Worm (Caenorhabditis elegans) whole organism, L2 larva: Measurements from ENCODE around the gene clec-26.

Source experiments
- C34F6.9 ChIP-seq: fragments of 150-350 bp; optimal IDR thresholded peaks from 2 replicates; lab custom pipeline; 2014; ENCODE audit warnings: missing biosample characterization, missing genetic modification characterization
- F13H6.1 ChIP-seq: sonication (generic microtip); optimal IDR thresholded peaks from 2 replicates; lab custom pipeline; 2016; ENCODE audit warnings: missing genetic modification characterization, missing compliant biosample characterization
- Y55F3AM.14 ChIP-seq: fragments of 200-800 bp; sonication (Bioruptor generic); optimal IDR thresholded peaks from 2 replicates; lab custom pipeline; 2018; ENCODE audit warnings: mild to moderate bottlenecking, missing genetic modification characterization, missing compliant biosample characterization
- ZK546.5 ChIP-seq: sonication (generic microtip); optimal IDR thresholded peaks from 2 replicates; lab custom pipeline; 2017; ENCODE audit warnings: missing biosample characterization, missing genetic modification characterization
- aly-2 ChIP-seq: fragments of 150-350 bp; optimal IDR thresholded peaks from 2 replicates; lab custom pipeline; 2014; ENCODE audit warnings: missing biosample characterization, missing genetic modification characterization
- ceh-16 ChIP-seq: fragments of 150-350 bp; optimal IDR thresholded peaks from 2 replicates; lab custom pipeline; 2014; ENCODE audit warnings: missing biosample characterization, missing genetic modification characterization
- egl-27 ChIP-seq: sonication (generic microtip); optimal IDR thresholded peaks from 3 replicates; lab custom pipeline; 2017; ENCODE audit warnings: missing biosample characterization, missing genetic modification reagents, missing genetic modification characterization
- elt-1 ChIP-seq: fragments of 150-350 bp; optimal IDR thresholded peaks from 2 replicates; lab custom pipeline; 2014; ENCODE audit warnings: missing biosample characterization, missing genetic modification characterization
- elt-3 ChIP-seq: sonication (generic microtip); optimal IDR thresholded peaks from 2 replicates; lab custom pipeline; 2017; ENCODE audit warnings: missing biosample characterization, missing genetic modification characterization
- fos-1 ChIP-seq: fragments of 150-350 bp; optimal IDR thresholded peaks from 2 replicates; lab custom pipeline; 2014; ENCODE audit warnings: missing biosample characterization, missing genetic modification characterization
- gmeb-1 ChIP-seq: fragments of 150-350 bp; optimal IDR thresholded peaks from 2 replicates; lab custom pipeline; 2014; ENCODE audit warnings: missing biosample characterization, missing genetic modification characterization
- lin-13 ChIP-seq: fragments of 150-350 bp; optimal IDR thresholded peaks from 2 replicates; lab custom pipeline; 2014; ENCODE audit warnings: missing biosample characterization, missing genetic modification reagents, missing genetic modification characterization
- lin-39 ChIP-seq: fragments of 150-350 bp; optimal IDR thresholded peaks from 2 replicates; lab custom pipeline; 2014; ENCODE audit warnings: missing biosample characterization, missing genetic modification reagents, missing genetic modification characterization
- mab-5 ChIP-seq: fragments of 150-350 bp; optimal IDR thresholded peaks from 2 replicates; lab custom pipeline; 2014; ENCODE audit warnings: missing biosample characterization, missing genetic modification characterization
- mbf-1 ChIP-seq: sonication (generic microtip); optimal IDR thresholded peaks from 2 replicates; lab custom pipeline; 2017; ENCODE audit warnings: missing biosample characterization, missing genetic modification characterization
- nhr-10 ChIP-seq: sonication (generic microtip); optimal IDR thresholded peaks from 2 replicates; lab custom pipeline; 2017; ENCODE audit warnings: missing biosample characterization, missing genetic modification characterization
- nhr-129 ChIP-seq: fragments of 150-350 bp; optimal IDR thresholded peaks from 2 replicates; lab custom pipeline; 2014; ENCODE audit warnings: missing biosample characterization, missing genetic modification characterization
- nhr-21 ChIP-seq: fragments of 150-350 bp; optimal IDR thresholded peaks from 2 replicates; lab custom pipeline; 2014; ENCODE audit warnings: missing biosample characterization, missing genetic modification characterization
- nhr-237 ChIP-seq: fragments of 150-350 bp; optimal IDR thresholded peaks from 2 replicates; lab custom pipeline; 2014; ENCODE audit warnings: missing biosample characterization, missing genetic modification characterization
- nhr-25 ChIP-seq: fragments of 150-350 bp; sonication (generic microtip); optimal IDR thresholded peaks from 3 replicates; lab custom pipeline; 2014; ENCODE audit warnings: missing biosample characterization, missing genetic modification characterization
- nhr-6 ChIP-seq: fragments of 150-350 bp; optimal IDR thresholded peaks from 2 replicates; lab custom pipeline; 2014; ENCODE audit warnings: missing biosample characterization, missing genetic modification characterization
- nhr-77 ChIP-seq: fragments of 150-350 bp; optimal IDR thresholded peaks from 2 replicates; lab custom pipeline; 2014; ENCODE audit warnings: missing biosample characterization, missing genetic modification characterization
- sem-4 ChIP-seq: fragments of 150-350 bp; optimal IDR thresholded peaks from 2 replicates; lab custom pipeline; 2014; ENCODE audit warnings: missing biosample characterization, missing genetic modification reagents, missing genetic modification characterization
- skn-1 ChIP-seq: sonication (generic microtip); optimal IDR thresholded peaks from 2 replicates; lab custom pipeline; 2017; ENCODE audit warnings: missing biosample characterization, missing genetic modification characterization
- sma-3 ChIP-seq: sonication (generic microtip); optimal IDR thresholded peaks from 2 replicates; lab custom pipeline; 2016; ENCODE audit warnings: missing genetic modification reagents, missing genetic modification characterization, missing compliant biosample characterization
- sma-9 ChIP-seq, 2 experiments: fragments of 150-350 bp in 1 of 2; sonication (generic microtip) in 1 of 2; optimal IDR thresholded peaks; 2 replicates each; lab custom pipeline; 2014 to 2016; ENCODE audit warnings: missing genetic modification characterization in 2 of 2, mild to moderate bottlenecking in 1 of 2, missing biosample characterization in 1 of 2, missing compliant biosample characterization in 1 of 2, missing genetic modification reagents in 1 of 2, moderate library complexity in 1 of 2
- snpc-4 ChIP-seq: fragments of 150-350 bp; optimal IDR thresholded peaks from 2 replicates; lab custom pipeline; 2014; ENCODE audit warnings: missing biosample characterization, missing genetic modification characterization
- unc-39 ChIP-seq: fragments of 150-350 bp; optimal IDR thresholded peaks from 2 replicates; lab custom pipeline; 2014; ENCODE audit warnings: missing biosample characterization, missing genetic modification characterization
- unc-55 ChIP-seq: fragments of 150-350 bp; sonication (generic microtip); optimal IDR thresholded peaks from 3 replicates; lab custom pipeline; 2014; ENCODE audit warnings: missing biosample characterization, missing genetic modification reagents, missing genetic modification characterization
- unc-62 ChIP-seq: fragments of 150-350 bp; optimal IDR thresholded peaks from 2 replicates; lab custom pipeline; 2014; ENCODE audit warnings: missing biosample characterization, missing genetic modification reagents, missing genetic modification characterization
- zag-1 ChIP-seq: fragments of 150-350 bp; optimal IDR thresholded peaks from 2 replicates; lab custom pipeline; 2014; ENCODE audit warnings: missing biosample characterization, missing genetic modification characterization
- ztf-1 ChIP-seq: fragments of 200-800 bp; sonication (Bioruptor generic); conservative IDR thresholded peaks from 2 replicates; pipeline ENCODE4 v1.3.6; 2022; ENCODE audit warnings: missing genetic modification characterization, missing compliant biosample characterization
- ztf-11 ChIP-seq: sonication (generic microtip); optimal IDR thresholded peaks from 2 replicates; lab custom pipeline; 2017; ENCODE audit warnings: missing biosample characterization, missing genetic modification characterization
- ztf-4 ChIP-seq: fragments of 150-350 bp; optimal IDR thresholded peaks from 2 replicates; lab custom pipeline; 2014; ENCODE audit warnings: missing biosample characterization, missing genetic modification characterization

Gene clec-26

ce11 chrV:16812371-16812770 lies 36.0 kb upstream of the clec-26 start:
- no peak for TF ChIP-seq ztf-11 (tag; lab: Kevin White, UChicago)
- TF ChIP-seq aly-2 (tag; lab: Kevin White, UChicago) = no peak
- TF ChIP-seq fos-1 = no peak
- no peak for TF ChIP-seq skn-1
- TF ChIP-seq C34F6.9 (tag; lab: Kevin White, UChicago) = no peak
- TF ChIP-seq nhr-237 = no peak
- no peak for TF ChIP-seq ztf-1 (GFP tag; lab: Robert Waterston, UW)
- no peak for TF ChIP-seq snpc-4
- TF ChIP-seq nhr-6 (tag; lab: Kevin White, UChicago) = no peak
- TF ChIP-seq mbf-1 = no peak
- TF ChIP-seq ceh-16 (tag; lab: Kevin White, UChicago) = no peak
- TF ChIP-seq ZK546.5 (tag; lab: Kevin White, UChicago) = no peak
- TF ChIP-seq sma-9 (GFP tag; optimal IDR thresholded peaks at IDR 0.05; lab: Kevin White, UChicago) = no peak
- no peak for TF ChIP-seq sma-9 (tag; optimal IDR thresholded peaks at IDR 0.05; lab: Kevin White, UChicago)
- TF ChIP-seq nhr-25 (tag; lab: Kevin White, UChicago) = no peak
- TF ChIP-seq unc-39 (tag; lab: Kevin White, UChicago) = no peak
- no peak for TF ChIP-seq elt-3
- no peak for TF ChIP-seq Y55F3AM.14 (GFP tag; lab: Kevin White, UChicago)
- no peak for TF ChIP-seq egl-27 (tag; lab: Kevin White, UChicago)
- TF ChIP-seq nhr-21 (tag; lab: Kevin White, UChicago) = no peak
- TF ChIP-seq, all 48 proteins: peak for 0

- peak; percentile 10 for TF ChIP-seq unc-55 (GFP tag; lab: Kevin White, UChicago)
- TF ChIP-seq lin-39 (tag; lab: Kevin White, UChicago) = no peak
- peak; percentile 45 for TF ChIP-seq nhr-21 (tag; lab: Kevin White, UChicago)
- TF ChIP-seq nhr-77 (tag; lab: Kevin White, UChicago) = no peak
- TF ChIP-seq egl-27 (tag; lab: Kevin White, UChicago) = no peak
- TF ChIP-seq sma-3 (GFP tag; lab: Kevin White, UChicago) = peak; percentile 7
- TF ChIP-seq F13H6.1 (tag; lab: Kevin White, UChicago) = no peak
- peak; percentile 42 for TF ChIP-seq mab-5 (tag; lab: Kevin White, UChicago)
- TF ChIP-seq nhr-25 (tag; lab: Kevin White, UChicago) = peak; percentile 48
- no peak for TF ChIP-seq ztf-4 (tag; lab: Kevin White, UChicago)
Observed at ce11 chrV:16814541-16815207, 33.7 kb upstream of the clec-26 start.

ce11 chrV:16815261-16815660 lies 33.1 kb upstream of the clec-26 start, which contains the start of gene T20B3.1:
Gene T20B3.1, plus strand, starts transcription at chrV:16815561.
- TF ChIP-seq ztf-4 (tag; lab: Kevin White, UChicago) (no peak), ztf-1 (GFP tag; lab: Robert Waterston, UW) (no peak), sma-3 (GFP tag; lab: Kevin White, UChicago) (no peak), ztf-11 (tag; lab: Kevin White, UChicago) (no peak), nhr-129 (no peak), sem-4 (no peak), nhr-237 (no peak), F13H6.1 (tag; lab: Kevin White, UChicago) (no peak), elt-3 (no peak), snpc-4 (no peak), nhr-21 (tag; lab: Kevin White, UChicago) (no peak), lin-13 (GFP tag; lab: Kevin White, UChicago) (no peak), unc-39 (tag; lab: Kevin White, UChicago) (no peak), elt-1 (tag; lab: Kevin White, UChicago) (no peak), egl-27 (tag; lab: Kevin White, UChicago) (no peak), aly-2 (tag; lab: Kevin White, UChicago) (no peak), lin-39 (tag; lab: Kevin White, UChicago) (no peak)
- TF ChIP-seq, all 48 proteins: peak for 0

ce11 chrV:16816707-16817106 lies 31.7 kb upstream of the clec-26 start:
- TF ChIP-seq nhr-129 = no peak
- no peak for TF ChIP-seq nhr-10 (tag; lab: Kevin White, UChicago)
- TF ChIP-seq sem-4 = no peak
- peak; percentile 29 for TF ChIP-seq sma-9 (GFP tag; optimal IDR thresholded peaks at IDR 0.05; lab: Kevin White, UChicago)
- no peak for TF ChIP-seq sma-9 (tag; optimal IDR thresholded peaks at IDR 0.05; lab: Kevin White, UChicago)
- TF ChIP-seq zag-1 (tag; lab: Kevin White, UChicago) = no peak
- no peak for TF ChIP-seq aly-2 (tag; lab: Kevin White, UChicago)
- no peak for TF ChIP-seq snpc-4
- no peak for TF ChIP-seq unc-62 (GFP tag; lab: Kevin White, UChicago)
- peak; percentile 45 for TF ChIP-seq gmeb-1 (tag; lab: Kevin White, UChicago)
- TF ChIP-seq fos-1 = peak; percentile 42
- TF ChIP-seq egl-27 (tag; lab: Kevin White, UChicago) = no peak
- TF ChIP-seq, all 48 proteins: peak for 3
